Fruit fly (Drosophila melanogaster): ENCODE results near the gene AP-1gamma.

AP-1gamma gene

dm6 chrX:9127264-9128011, 18.9 kb downstream of the AP-1gamma start:
- no peak for TF ChIP-seq Myc (optimal IDR thresholded peaks at IDR 0.05)
- TF ChIP-seq insv (optimal IDR thresholded peaks at IDR 0.05), result no peak
- TF ChIP-seq ttk (optimal IDR thresholded peaks at IDR 0.05), result no peak
- TF ChIP-seq h (optimal IDR thresholded peaks at IDR 0.05), result no peak
- no peak for TF ChIP-seq psq (optimal IDR thresholded peaks at IDR 0.05)
- no peak for TF ChIP-seq Sin3A (optimal IDR thresholded peaks at IDR 0.05)

- TF ChIP-seq ttk (optimal IDR thresholded peaks at IDR 0.05), result no peak
- TF ChIP-seq psq (optimal IDR thresholded peaks at IDR 0.05), result no peak
- no peak for TF ChIP-seq h (optimal IDR thresholded peaks at IDR 0.05)
- TF ChIP-seq Myc (optimal IDR thresholded peaks at IDR 0.05), result no peak
- no peak for TF ChIP-seq Sin3A (optimal IDR thresholded peaks at IDR 0.05)
- TF ChIP-seq insv (optimal IDR thresholded peaks at IDR 0.05), result no peak
These were observed 19.5 kb downstream of the AP-1gamma start for dm6 chrX:9128012-9128280.

- no peak for TF ChIP-seq ttk (optimal IDR thresholded peaks at IDR 0.05)
- no peak for TF ChIP-seq psq (optimal IDR thresholded peaks at IDR 0.05)
- TF ChIP-seq Sin3A (optimal IDR thresholded peaks at IDR 0.05), result no peak
- TF ChIP-seq h (optimal IDR thresholded peaks at IDR 0.05), result no peak
- no peak for TF ChIP-seq insv (optimal IDR thresholded peaks at IDR 0.05)
- no peak for TF ChIP-seq Myc (optimal IDR thresholded peaks at IDR 0.05)
These were observed 20.9 kb downstream of the AP-1gamma start for dm6 chrX:9129436-9129835.

- TF ChIP-seq ttk (optimal IDR thresholded peaks at IDR 0.05) (no peak), Myc (optimal IDR thresholded peaks at IDR 0.05) (no peak), h (optimal IDR thresholded peaks at IDR 0.05) (no peak), psq (optimal IDR thresholded peaks at IDR 0.05) (no peak), Sin3A (optimal IDR thresholded peaks at IDR 0.05) (no peak), insv (optimal IDR thresholded peaks at IDR 0.05) (no peak)
These were observed 21.8 kb downstream of the AP-1gamma start for dm6 chrX:9130243-9130642.

dm6 chrX:9131523-9131922, 23.0 kb downstream of the AP-1gamma start:
- no peak for TF ChIP-seq psq (optimal IDR thresholded peaks at IDR 0.05)
- TF ChIP-seq h (optimal IDR thresholded peaks at IDR 0.05), result no peak
- TF ChIP-seq Sin3A (optimal IDR thresholded peaks at IDR 0.05), result no peak
- TF ChIP-seq Myc (optimal IDR thresholded peaks at IDR 0.05), result no peak
- no peak for TF ChIP-seq insv (optimal IDR thresholded peaks at IDR 0.05)
- no peak for TF ChIP-seq ttk (optimal IDR thresholded peaks at IDR 0.05)

- no peak for TF ChIP-seq ttk (optimal IDR thresholded peaks at IDR 0.05)
- no peak for TF ChIP-seq psq (optimal IDR thresholded peaks at IDR 0.05)
- no peak for TF ChIP-seq insv (optimal IDR thresholded peaks at IDR 0.05)
- no peak for TF ChIP-seq h (optimal IDR thresholded peaks at IDR 0.05)
- TF ChIP-seq Sin3A (optimal IDR thresholded peaks at IDR 0.05), result no peak
- TF ChIP-seq Myc (optimal IDR thresholded peaks at IDR 0.05), result no peak
These were observed 24.2 kb downstream of the AP-1gamma start for dm6 chrX:9132589-9133237.

dm6 chrX:9133577-9134240, 25.2 kb downstream of the AP-1gamma start:
- TF ChIP-seq ttk (optimal IDR thresholded peaks at IDR 0.05) (no peak), Sin3A (optimal IDR thresholded peaks at IDR 0.05) (no peak), insv (optimal IDR thresholded peaks at IDR 0.05) (no peak), psq (optimal IDR thresholded peaks at IDR 0.05) (no peak), h (optimal IDR thresholded peaks at IDR 0.05) (no peak), Myc (optimal IDR thresholded peaks at IDR 0.05) (no peak)

dm6 chrX:9134241-9134849, 25.9 kb downstream of the AP-1gamma start:
- no peak for TF ChIP-seq Myc (optimal IDR thresholded peaks at IDR 0.05)
- TF ChIP-seq Sin3A (optimal IDR thresholded peaks at IDR 0.05), result no peak
- TF ChIP-seq psq (optimal IDR thresholded peaks at IDR 0.05), result no peak
- no peak for TF ChIP-seq insv (optimal IDR thresholded peaks at IDR 0.05)
- no peak for TF ChIP-seq ttk (optimal IDR thresholded peaks at IDR 0.05)
- no peak for TF ChIP-seq h (optimal IDR thresholded peaks at IDR 0.05)

dm6 chrX:9134922-9135453, 26.5 kb downstream of the AP-1gamma start, which contains the start of gene fend:
Gene fend, minus strand, starts transcription at chrX:9135099.
- no peak for TF ChIP-seq insv (optimal IDR thresholded peaks at IDR 0.05)
- no peak for TF ChIP-seq ttk (optimal IDR thresholded peaks at IDR 0.05)
- no peak for TF ChIP-seq h (optimal IDR thresholded peaks at IDR 0.05)
- no peak for TF ChIP-seq Sin3A (optimal IDR thresholded peaks at IDR 0.05)
- TF ChIP-seq Myc (optimal IDR thresholded peaks at IDR 0.05), result no peak
- no peak for TF ChIP-seq psq (optimal IDR thresholded peaks at IDR 0.05)

dm6 chrX:9136776-9137550, 28.5 kb downstream of the AP-1gamma start:
- TF ChIP-seq Myc (optimal IDR thresholded peaks at IDR 0.05) (no peak), psq (optimal IDR thresholded peaks at IDR 0.05) (no peak), insv (optimal IDR thresholded peaks at IDR 0.05) (no peak), h (optimal IDR thresholded peaks at IDR 0.05) (no peak), Sin3A (optimal IDR thresholded peaks at IDR 0.05) (no peak), ttk (optimal IDR thresholded peaks at IDR 0.05) (no peak)

dm6 chrX:9139138-9139537, 30.6 kb downstream of the AP-1gamma start:
- TF ChIP-seq Sin3A (optimal IDR thresholded peaks at IDR 0.05), result no peak
- no peak for TF ChIP-seq psq (optimal IDR thresholded peaks at IDR 0.05)
- TF ChIP-seq ttk (optimal IDR thresholded peaks at IDR 0.05), result no peak
- TF ChIP-seq insv (optimal IDR thresholded peaks at IDR 0.05), result no peak
- TF ChIP-seq Myc (optimal IDR thresholded peaks at IDR 0.05), result no peak
- no peak for TF ChIP-seq h (optimal IDR thresholded peaks at IDR 0.05)
